Worm (Caenorhabditis elegans): ENCODE results near the gene mdt-11.

- no peak for TF ChIP-seq pha-4 (tag; optimal IDR thresholded peaks at IDR 0.05)
- no peak for TF ChIP-seq lsy-2 (tag; optimal IDR thresholded peaks at IDR 0.05)
- no peak for TF ChIP-seq sptf-1 (tag; optimal IDR thresholded peaks at IDR 0.05)
- no peak for TF ChIP-seq ztf-11 (tag; optimal IDR thresholded peaks at IDR 0.05)
- TF ChIP-seq nhr-28 (tag; optimal IDR thresholded peaks at IDR 0.05), result no peak
Observed at ce11 chrIII:5017550-5017949, 3.5 kb upstream of the mdt-11 start, which contains the start of gene larp-1.

Measured in whole organism, mixed stage, embryonic.